Fruit fly (Drosophila melanogaster) whole organism, embryonic: ENCODE measurements around the gene chrb.

Experiments used
- Adf1 ChIP-seq: fragments of 200-800 bp; sonication (Bioruptor generic); IDR thresholded peaks from 2 replicates; pipeline ENCODE4 v1.3.6; 2022; ENCODE audit warnings: missing biosample characterization, missing genetic modification characterization
- BEAF-32 ChIP-seq: fragments of 200-800 bp; sonication (Bioruptor generic); optimal IDR thresholded peaks from 3 replicates; lab custom pipeline; 2017; ENCODE audit warnings: missing biosample characterization, missing genetic modification characterization, mild to moderate bottlenecking, moderate library complexity, missing genetic modification reagents
- Bgb ChIP-seq: fragments of 200-800 bp; sonication (Bioruptor generic); IDR thresholded peaks from 2 replicates; pipeline ENCODE4 v1.3.6; 2022; ENCODE audit warnings: missing biosample characterization, missing genetic modification characterization; ENCODE audit not compliant: partially characterized antibody
- Blimp-1 ChIP-seq: fragments of 200-800 bp; sonication (Bioruptor generic); optimal IDR thresholded peaks from 3 replicates; lab custom pipeline; 2018; ENCODE audit warnings: missing biosample characterization, missing genetic modification characterization, mild to moderate bottlenecking, moderate library complexity, missing genetic modification reagents
- BtbVII ChIP-seq: fragments of 200-800 bp; sonication (Bioruptor generic); optimal IDR thresholded peaks from 3 replicates; lab custom pipeline; 2017; ENCODE audit warnings: missing biosample characterization, mild to moderate bottlenecking, missing genetic modification characterization
- CG10267 ChIP-seq: fragments of 200-800 bp; sonication (Bioruptor generic); optimal IDR thresholded peaks from 2 replicates; lab custom pipeline; 2018; ENCODE audit warnings: missing biosample characterization, mild to moderate bottlenecking, missing genetic modification characterization, moderate library complexity
- CG10431 ChIP-seq: fragments of 200-800 bp; sonication (Bioruptor generic); optimal IDR thresholded peaks from 3 replicates; lab custom pipeline; 2018; ENCODE audit warnings: missing biosample characterization, mild to moderate bottlenecking, missing genetic modification characterization
- CG12236 ChIP-seq: fragments of 200-800 bp; sonication (Bioruptor generic); optimal IDR thresholded peaks from 2 replicates; lab custom pipeline; 2016; ENCODE audit warnings: missing biosample characterization, missing genetic modification characterization
- CG13775 ChIP-seq: fragments of 200-800 bp; sonication (Bioruptor generic); optimal IDR thresholded peaks from 3 replicates; lab custom pipeline; 2017; ENCODE audit warnings: missing biosample characterization, mild to moderate bottlenecking, missing genetic modification characterization
- CG14860 ChIP-seq: fragments of 200-800 bp; sonication (Bioruptor generic); IDR thresholded peaks from 3 replicates; pipeline ENCODE4 v1.3.6; 2022; ENCODE audit warnings: missing biosample characterization, missing genetic modification characterization; ENCODE audit not compliant: partially characterized antibody
- CG15696 ChIP-seq: fragments of 200-800 bp; sonication (Bioruptor generic); optimal IDR thresholded peaks from 2 replicates; lab custom pipeline; 2019; ENCODE audit warnings: missing biosample characterization, mild to moderate bottlenecking, missing genetic modification characterization, moderate library complexity
- CG17186 ChIP-seq: fragments of 200-800 bp; sonication (Bioruptor generic); optimal IDR thresholded peaks from 3 replicates; lab custom pipeline; 2017; ENCODE audit warnings: missing biosample characterization, missing genetic modification reagents, missing genetic modification characterization
- CG2889 ChIP-seq: fragments of 200-800 bp; sonication (Bioruptor generic); IDR thresholded peaks from 3 replicates; pipeline ENCODE4 v1.3.6; 2022; ENCODE audit warnings: missing biosample characterization, missing genetic modification characterization
- CG32772 ChIP-seq: fragments of 200-800 bp; sonication (Bioruptor generic); IDR thresholded peaks from 2 replicates; pipeline ENCODE4 v1.3.6; 2022; ENCODE audit warnings: missing biosample characterization, missing genetic modification characterization
- CG3281 ChIP-seq: fragments of 200-800 bp; sonication (Bioruptor generic); optimal IDR thresholded peaks from 3 replicates; lab custom pipeline; 2017; ENCODE audit warnings: missing biosample characterization, mild to moderate bottlenecking, missing genetic modification characterization
- CG33213 ChIP-seq: fragments of 200-800 bp; sonication (Bioruptor generic); optimal IDR thresholded peaks from 3 replicates; lab custom pipeline; 2016; ENCODE audit warnings: missing biosample characterization, missing genetic modification characterization
- CG3995 ChIP-seq: fragments of 200-800 bp; sonication (Bioruptor generic); optimal IDR thresholded peaks from 3 replicates; lab custom pipeline; 2016; ENCODE audit warnings: missing biosample characterization, missing genetic modification characterization
- CG4282 ChIP-seq: fragments of 200-800 bp; sonication (Bioruptor generic); optimal IDR thresholded peaks from 2 replicates; lab custom pipeline; 2016; ENCODE audit warnings: missing biosample characterization, missing genetic modification characterization
- CG4820 ChIP-seq: fragments of 200-800 bp; sonication (Bioruptor generic); optimal IDR thresholded peaks from 3 replicates; lab custom pipeline; 2016; ENCODE audit warnings: missing biosample characterization, missing genetic modification characterization
- CG4854 ChIP-seq: fragments of 200-800 bp; sonication (Bioruptor generic); optimal IDR thresholded peaks from 2 replicates; lab custom pipeline; 2016; ENCODE audit warnings: missing biosample characterization, missing genetic modification characterization, inconsistent platforms
- CG7271 ChIP-seq: fragments of 200-800 bp; sonication (Bioruptor generic); optimal IDR thresholded peaks from 2 replicates; lab custom pipeline; 2018; ENCODE audit warnings: missing biosample characterization, mild to moderate bottlenecking, missing genetic modification characterization, moderate library complexity
- CrebB ChIP-seq: fragments of 200-800 bp; sonication (Bioruptor generic); optimal IDR thresholded peaks from 3 replicates; lab custom pipeline; 2018; ENCODE audit warnings: missing biosample characterization, mild to moderate bottlenecking, missing genetic modification characterization
- Elba2 ChIP-seq: fragments of 200-800 bp; sonication (Bioruptor generic); optimal IDR thresholded peaks from 3 replicates; lab custom pipeline; 2016; ENCODE audit warnings: missing biosample characterization, missing genetic modification characterization
- HHEX ChIP-seq: fragments of 200-800 bp; sonication (Bioruptor generic); optimal IDR thresholded peaks from 3 replicates; lab custom pipeline; 2017; ENCODE audit warnings: missing biosample characterization, mild to moderate bottlenecking, missing genetic modification characterization, missing genetic modification reagents
- Hmx ChIP-seq: fragments of 200-800 bp; sonication (Bioruptor generic); optimal IDR thresholded peaks from 2 replicates; lab custom pipeline; 2016; ENCODE audit warnings: missing biosample characterization, missing genetic modification characterization
- Lim3 ChIP-seq: fragments of 200-800 bp; sonication (Bioruptor generic); IDR thresholded peaks from 2 replicates; pipeline ENCODE4 v1.3.6; 2022; ENCODE audit warnings: missing biosample characterization, missing genetic modification characterization
- Mad ChIP-seq: fragments of 200-800 bp; sonication (Bioruptor generic); optimal IDR thresholded peaks from 2 replicates; lab custom pipeline; 2016; ENCODE audit warnings: missing biosample characterization, missing genetic modification characterization
- Sry-β ChIP-seq: fragments of 200-800 bp; sonication (Bioruptor generic); optimal IDR thresholded peaks from 2 replicates; lab custom pipeline; 2018; ENCODE audit warnings: missing biosample characterization, mild to moderate bottlenecking, missing genetic modification characterization, moderate library complexity
- TFAM ChIP-seq: fragments of 200-800 bp; sonication (Bioruptor generic); optimal IDR thresholded peaks from 2 replicates; lab custom pipeline; 2017; ENCODE audit warnings: missing biosample characterization, missing genetic modification characterization, inconsistent platforms
- ase ChIP-seq: fragments of 200-800 bp; sonication (Bioruptor generic); IDR thresholded peaks from 3 replicates; pipeline ENCODE4 v1.3.6; 2022; ENCODE audit warnings: missing biosample characterization, missing genetic modification characterization
- bsh ChIP-seq, 2 experiments: fragments of 200-800 bp; sonication (Bioruptor generic); optimal IDR thresholded peaks; 2 replicates each; lab custom pipeline; 2017 to 2018; ENCODE audit warnings: mild to moderate bottlenecking in 2 of 2, missing biosample characterization in 2 of 2, missing genetic modification characterization in 2 of 2, moderate library complexity in 1 of 2
- cad ChIP-seq: fragments of >200 bp; optimal IDR thresholded peaks from 2 replicates; lab custom pipeline; 2017; ENCODE audit warnings: missing biosample characterization, missing genetic modification characterization
- cas ChIP-seq: fragments of 200-800 bp; sonication (Bioruptor generic); IDR thresholded peaks from 2 replicates; pipeline ENCODE4 v1.3.6; 2022; ENCODE audit warnings: missing biosample characterization, missing genetic modification characterization
- cato ChIP-seq: fragments of 200-800 bp; sonication (Bioruptor generic); optimal IDR thresholded peaks from 2 replicates; lab custom pipeline; 2016; ENCODE audit warnings: missing biosample characterization, missing genetic modification characterization, borderline replicate concordance
- dati ChIP-seq: fragments of 200-800 bp; sonication (Bioruptor generic); IDR thresholded peaks from 2 replicates; pipeline ENCODE4 v1.3.6; 2022; ENCODE audit warnings: missing biosample characterization, missing genetic modification characterization
- emc ChIP-seq: fragments of 200-800 bp; sonication (Bioruptor generic); optimal IDR thresholded peaks from 2 replicates; lab custom pipeline; 2016; ENCODE audit warnings: missing biosample characterization, missing genetic modification characterization
- exex ChIP-seq: fragments of 200-800 bp; sonication (Bioruptor generic); optimal IDR thresholded peaks from 4 replicates; lab custom pipeline; 2018; ENCODE audit warnings: missing biosample characterization, mild to moderate bottlenecking, missing genetic modification characterization, moderate library complexity
- fd64A ChIP-seq: fragments of 200-800 bp; sonication (Bioruptor generic); optimal IDR thresholded peaks from 3 replicates; lab custom pipeline; 2018; ENCODE audit warnings: missing biosample characterization, mild to moderate bottlenecking, missing genetic modification characterization
- fru ChIP-seq: fragments of >200 bp; optimal IDR thresholded peaks from 2 replicates; lab custom pipeline; 2017
- gce ChIP-seq: fragments of 200-800 bp; sonication (Bioruptor generic); IDR thresholded peaks from 3 replicates; pipeline ENCODE4 v1.3.6; 2022; ENCODE audit warnings: missing biosample characterization, missing genetic modification characterization
- gt ChIP-seq: fragments of 200-800 bp; sonication (Bioruptor generic); IDR thresholded peaks from 2 replicates; pipeline ENCODE4 v1.3.6; 2022; ENCODE audit warnings: missing biosample characterization, missing genetic modification characterization
- kah ChIP-seq: fragments of 200-800 bp; sonication (Bioruptor generic); optimal IDR thresholded peaks from 2 replicates; lab custom pipeline; 2018; ENCODE audit warnings: missing biosample characterization, mild to moderate bottlenecking, missing genetic modification characterization
- mam ChIP-seq: fragments of 200-800 bp; sonication (Bioruptor generic); optimal IDR thresholded peaks from 3 replicates; lab custom pipeline; 2016; ENCODE audit warnings: missing biosample characterization, missing genetic modification characterization
- mirr ChIP-seq: fragments of 200-800 bp; sonication (Bioruptor generic); optimal IDR thresholded peaks from 3 replicates; lab custom pipeline; 2018; ENCODE audit warnings: missing biosample characterization, mild to moderate bottlenecking, missing genetic modification characterization
- nom ChIP-seq: fragments of 200-800 bp; sonication (Bioruptor generic); optimal IDR thresholded peaks from 2 replicates; lab custom pipeline; 2017; ENCODE audit warnings: missing biosample characterization, missing genetic modification characterization, mild to moderate bottlenecking, moderate library complexity, missing genetic modification reagents
- run ChIP-seq: fragments of 200-800 bp; sonication (Bioruptor generic); optimal IDR thresholded peaks from 3 replicates; lab custom pipeline; 2018; ENCODE audit warnings: missing biosample characterization, mild to moderate bottlenecking, missing genetic modification characterization
- salm ChIP-seq: fragments of 200-800 bp; sonication (Bioruptor generic); optimal IDR thresholded peaks from 2 replicates; lab custom pipeline; 2018; ENCODE audit warnings: missing biosample characterization, mild to moderate bottlenecking, missing genetic modification characterization
- sens ChIP-seq: fragments of 200-800 bp; sonication (Bioruptor generic); peaks from one replicate; lab custom pipeline; 2016; ENCODE audit warnings: missing biosample characterization, missing genetic modification characterization
- sisA ChIP-seq: fragments of 200-800 bp; sonication (Bioruptor generic); IDR thresholded peaks from 2 replicates; pipeline ENCODE4 v1.3.6; 2022; ENCODE audit warnings: missing biosample characterization, missing genetic modification characterization
- sr ChIP-seq: fragments of 200-800 bp; sonication (Bioruptor generic); IDR thresholded peaks from 3 replicates; pipeline ENCODE4 v1.3.6; 2022; ENCODE audit warnings: missing biosample characterization, missing genetic modification characterization
- tgo ChIP-seq: fragments of 200-800 bp; sonication (Bioruptor generic); IDR thresholded peaks from 3 replicates; pipeline ENCODE4 v1.3.6; 2022; ENCODE audit warnings: missing biosample characterization, missing genetic modification characterization
- zen2 ChIP-seq: fragments of 200-800 bp; sonication (Bioruptor generic); IDR thresholded peaks from 3 replicates; pipeline ENCODE4 v1.3.6; 2022; ENCODE audit warnings: missing biosample characterization, missing genetic modification characterization; ENCODE audit not compliant: partially characterized antibody
- zfh1 ChIP-seq: fragments of 200-800 bp; sonication (Bioruptor generic); IDR thresholded peaks from 3 replicates; pipeline ENCODE4 v1.3.6; 2022; ENCODE audit warnings: missing biosample characterization, missing genetic modification characterization

The chrb gene

DNA sequence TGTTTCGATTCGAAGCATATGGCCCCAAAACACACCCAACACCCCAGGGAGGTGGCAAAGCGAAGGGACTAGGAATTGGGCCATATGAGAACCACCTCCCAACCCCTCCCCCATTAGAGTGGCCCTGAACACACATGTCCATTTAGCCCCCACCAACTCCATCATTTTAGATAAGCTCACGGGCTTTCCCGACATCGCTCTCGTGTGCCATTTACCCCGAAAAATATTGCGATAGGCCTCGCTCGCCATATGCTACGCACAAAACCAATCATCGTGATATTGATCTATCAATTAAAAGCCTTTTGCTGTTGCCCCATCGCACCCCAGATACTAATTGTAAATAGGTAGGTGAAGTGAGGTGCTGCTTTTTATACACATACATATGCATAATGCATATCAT lies 43.0 kb downstream of the chrb start (continued):
- TF ChIP-seq tgo (GFP tag; lab: Robert Waterston, UW) (no peak), CG32772 (GFP tag; lab: Robert Waterston, UW) (no peak), CG12236 (GFP tag; lab: Kevin White, UChicago) (no peak), CrebB (tag; lab: Kevin White, UChicago) (no peak), CG4282 (GFP tag; lab: Kevin White, UChicago) (no peak), CG4854 (GFP tag; lab: Kevin White, UChicago) (no peak), salm (tag; lab: Kevin White, UChicago) (no peak), CG17186 (GFP tag; lab: Kevin White, UChicago) (no peak), TFAM (no peak), mirr (GFP tag; lab: Kevin White, UChicago) (peak; percentile 90), CG4820 (GFP tag; lab: Kevin White, UChicago) (no peak), CG15696 (no peak), Sry-β (GFP tag; lab: Kevin White, UChicago) (no peak), CG2889 (GFP tag; lab: Robert Waterston, UW) (no peak), sr (GFP tag; lab: Robert Waterston, UW) (no peak), kah (no peak), exex (tag; lab: Kevin White, UChicago) (peak; percentile 87), mam (GFP tag; lab: Kevin White, UChicago) (no peak), fd64A (GFP tag; lab: Kevin White, UChicago) (no peak), CG3995 (GFP tag; lab: Kevin White, UChicago) (no peak), zfh1 (GFP tag; lab: Robert Waterston, UW) (no peak), emc (GFP tag; lab: Kevin White, UChicago) (no peak), cas (GFP tag; lab: Robert Waterston, UW) (no peak), BtbVII (GFP tag; lab: Kevin White, UChicago) (no peak), fru (lab: Kevin White, UChicago) (no peak), bsh (GFP tag; optimal IDR thresholded peaks at IDR 0.05; lab: Kevin White, UChicago) (no peak), Blimp-1 (GFP tag; lab: Kevin White, UChicago) (no peak), CG13775 (GFP tag; lab: Kevin White, UChicago) (no peak), CG10431 (GFP tag; lab: Kevin White, UChicago) (no peak), Adf1 (no peak), CG10267 (tag; lab: Kevin White, UChicago) (no peak), gce (no peak), CG7271 (no peak), BEAF-32 (GFP tag; lab: Kevin White, UChicago) (no peak), Lim3 (GFP tag; lab: Robert Waterston, UW) (peak; percentile 40; the same call in 1 of the 2 replicates), nom (no peak), dati (no peak), cad (no peak), run (no peak), zen2 (GFP tag; lab: Robert Waterston, UW) (no peak), CG14860 (GFP tag; lab: Robert Waterston, UW) (no peak), ase (GFP tag; lab: Robert Waterston, UW) (no peak), Mad (GFP tag; lab: Kevin White, UChicago) (no peak), gt (GFP tag; lab: Robert Waterston, UW) (no peak), Bgb (no peak), Hmx (GFP tag; lab: Kevin White, UChicago) (no peak), sisA (GFP tag; lab: Robert Waterston, UW) (no peak), cato (GFP tag; lab: Kevin White, UChicago) (no peak), sens (GFP tag; lab: Kevin White, UChicago) (peak; percentile 69), Elba2 (no peak), CG3281 (no peak), CG33213 (no peak), HHEX (GFP tag; lab: Kevin White, UChicago) (no peak)
